Worm (Caenorhabditis elegans) whole organism, young adult: ENCODE measurements around the gene VZK822L.2.

ENCODE experiments used
- B0019.2 ChIP-seq: fragments of 200-800 bp; sonication (Bioruptor generic); conservative IDR thresholded peaks from 2 replicates; pipeline ENCODE4 v1.3.6; 2022; ENCODE audit warnings: missing genetic modification reagents, missing genetic modification characterization, missing compliant biosample characterization
- B0261.1 ChIP-seq: sonication (generic microtip); optimal IDR thresholded peaks from 2 replicates; lab custom pipeline; 2016; ENCODE audit warnings: mild to moderate bottlenecking, missing genetic modification characterization, moderate library complexity, missing compliant biosample characterization
- B0336.3 ChIP-seq: fragments of 200-800 bp; sonication (Bioruptor generic); IDR thresholded peaks from 2 replicates; pipeline ENCODE4 v1.3.6; 2022; ENCODE audit warnings: missing genetic modification characterization, missing compliant biosample characterization
- F33H1.4 ChIP-seq: fragments of 200-800 bp; sonication (Bioruptor generic); IDR thresholded peaks from 2 replicates; pipeline ENCODE4 v1.3.6; 2022; ENCODE audit warnings: missing genetic modification reagents, missing genetic modification characterization, missing compliant biosample characterization
- F49E8.2 ChIP-seq: sonication (generic microtip); optimal IDR thresholded peaks from 3 replicates; lab custom pipeline; 2017; ENCODE audit warnings: missing genetic modification characterization, mild to moderate bottlenecking, missing compliant biosample characterization, antibody characterized with exemption, moderate library complexity; ENCODE audit not compliant: insufficient read depth
- T26A5.8 ChIP-seq: sonication (generic microtip); optimal IDR thresholded peaks from 2 replicates; lab custom pipeline; 2016; ENCODE audit warnings: missing genetic modification characterization, missing compliant biosample characterization
- Y53G8AR.9 ChIP-seq: fragments of 200-800 bp; sonication (Bioruptor generic); conservative IDR thresholded peaks from 2 replicates; pipeline ENCODE4 v1.3.6; 2022; ENCODE audit warnings: missing genetic modification reagents, missing genetic modification characterization, missing compliant biosample characterization
- Y56A3A.18 ChIP-seq: fragments of 200-800 bp; sonication (Bioruptor generic); IDR thresholded peaks from 2 replicates; pipeline ENCODE4 v1.3.6; 2022; ENCODE audit warnings: missing genetic modification reagents, missing genetic modification characterization, missing compliant biosample characterization
- Y95B8A.8 ChIP-seq: fragments of 200-800 bp; sonication (Bioruptor generic); IDR thresholded peaks from 2 replicates; pipeline ENCODE4 v1.3.6; 2022; ENCODE audit warnings: missing genetic modification reagents, missing genetic modification characterization, missing compliant biosample characterization
- ama-1 ChIP-seq, 3 experiments: fragments of 150-350 bp in 1 of 3; sonication (generic microtip) in 2 of 3; optimal IDR thresholded peaks; 2 replicates each; lab custom pipeline; 2014 to 2018; ENCODE audit warnings: missing biosample characterization in 2 of 3, missing genetic modification characterization in 2 of 3, missing genetic modification reagents in 2 of 3
- atf-7 ChIP-seq: sonication (generic microtip); optimal IDR thresholded peaks from 2 replicates; lab custom pipeline; 2017; ENCODE audit warnings: mild to moderate bottlenecking, missing genetic modification characterization, missing compliant biosample characterization
- athp-1 ChIP-seq: sonication (generic microtip); optimal IDR thresholded peaks from 2 replicates; lab custom pipeline; 2017; ENCODE audit warnings: mild to moderate bottlenecking, missing genetic modification characterization, missing compliant biosample characterization
- attf-5 ChIP-seq: fragments of 200-800 bp; sonication (Bioruptor generic); optimal IDR thresholded peaks from 2 replicates; lab custom pipeline; 2018; ENCODE audit warnings: mild to moderate bottlenecking, missing genetic modification characterization, missing compliant biosample characterization
- ccch-3 ChIP-seq: fragments of 200-800 bp; sonication (Bioruptor generic); optimal IDR thresholded peaks from 2 replicates; lab custom pipeline; 2018; ENCODE audit warnings: mild to moderate bottlenecking, missing genetic modification characterization, missing compliant biosample characterization
- cebp-2 ChIP-seq: fragments of 200-800 bp; sonication (Bioruptor generic); IDR thresholded peaks from 2 replicates; pipeline ENCODE4 v1.3.6; 2022; ENCODE audit warnings: missing genetic modification characterization, missing compliant biosample characterization
- ceh-58 ChIP-seq: fragments of 200-800 bp; sonication (Bioruptor generic); IDR thresholded peaks from 2 replicates; pipeline ENCODE4 v1.3.6; 2022; ENCODE audit warnings: missing genetic modification characterization, missing compliant biosample characterization
- dox-1 ChIP-seq: fragments of 200-800 bp; sonication (Bioruptor generic); IDR thresholded peaks from 2 replicates; pipeline ENCODE4 v1.3.6; 2022; ENCODE audit warnings: missing genetic modification reagents, missing genetic modification characterization, missing compliant biosample characterization
- dpl-1 ChIP-seq: fragments of 150-350 bp; optimal IDR thresholded peaks from 2 replicates; lab custom pipeline; 2014; ENCODE audit warnings: missing biosample characterization, missing genetic modification reagents, missing genetic modification characterization
- fkh-3 ChIP-seq: sonication (generic microtip); optimal IDR thresholded peaks from 2 replicates; lab custom pipeline; 2016; ENCODE audit warnings: mild to moderate bottlenecking, missing genetic modification characterization, missing compliant biosample characterization
- hmg-20 ChIP-seq: fragments of 200-800 bp; sonication (Bioruptor generic); IDR thresholded peaks from 2 replicates; pipeline ENCODE4 v1.3.6; 2022; ENCODE audit warnings: missing genetic modification reagents, missing genetic modification characterization, missing compliant biosample characterization
- hrde-1 ChIP-seq: sonication (generic microtip); optimal IDR thresholded peaks from 2 replicates; lab custom pipeline; 2016; ENCODE audit warnings: missing genetic modification characterization, mild to moderate bottlenecking, missing compliant biosample characterization, moderate library complexity, missing genotype, missing genetic modification reagents, borderline replicate concordance
- let-607 ChIP-seq, 2 experiments: fragments of 200-800 bp in 1 of 2; sonication (Bioruptor generic) in 1 of 2; sonication (generic microtip) in 1 of 2; optimal IDR thresholded peaks; 2 replicates each; lab custom pipeline; 2016 to 2018; ENCODE audit warnings: mild to moderate bottlenecking in 2 of 2, missing compliant biosample characterization in 2 of 2, missing genetic modification characterization in 2 of 2, moderate library complexity in 2 of 2, missing genotype in 1 of 2
- lin-26 ChIP-seq: fragments of 200-800 bp; sonication (Bioruptor generic); IDR thresholded peaks from 2 replicates; pipeline ENCODE4 v1.3.6; 2022; ENCODE audit warnings: missing genetic modification reagents, missing genetic modification characterization, missing compliant biosample characterization
- lin-35 ChIP-seq, 3 experiments: fragments of 150-350 bp in 2 of 3; sonication (generic microtip) in 1 of 3; optimal IDR thresholded peaks; 2 replicates each; lab custom pipeline; 2014 to 2018; ENCODE audit warnings: missing biosample characterization in 3 of 3, missing genetic modification characterization in 3 of 3, missing genetic modification reagents in 3 of 3
- lin-40 ChIP-seq: sonication (generic microtip); optimal IDR thresholded peaks from 2 replicates; lab custom pipeline; 2016; ENCODE audit warnings: missing genetic modification characterization, mild to moderate bottlenecking, missing compliant biosample characterization, missing genotype, missing genetic modification reagents
- lsl-1 ChIP-seq: fragments of 200-800 bp; sonication (Bioruptor generic); optimal IDR thresholded peaks from 2 replicates; lab custom pipeline; 2018; ENCODE audit warnings: mild to moderate bottlenecking, missing genetic modification characterization, moderate library complexity, missing compliant biosample characterization
- lsy-27 ChIP-seq: sonication (generic microtip); optimal IDR thresholded peaks from 2 replicates; lab custom pipeline; 2017; ENCODE audit warnings: missing genetic modification characterization, mild to moderate bottlenecking, missing compliant biosample characterization, antibody characterized with exemption, missing genotype, borderline replicate concordance; ENCODE audit not compliant: insufficient read depth
- mel-28 ChIP-seq: sonication (generic microtip); optimal IDR thresholded peaks from 2 replicates; lab custom pipeline; 2016; ENCODE audit warnings: borderline replicate concordance, mild to moderate bottlenecking, missing genetic modification characterization, missing compliant biosample characterization
- mes-4 ChIP-seq: sonication (generic microtip); optimal IDR thresholded peaks from 2 replicates; lab custom pipeline; 2016; ENCODE audit warnings: missing genotype, missing genetic modification characterization, missing compliant biosample characterization
- nfya-1 ChIP-seq: sonication (generic microtip); optimal IDR thresholded peaks from 2 replicates; lab custom pipeline; 2017; ENCODE audit warnings: antibody characterized with exemption, missing compliant biosample characterization, missing genetic modification characterization, borderline replicate concordance; ENCODE audit not compliant: insufficient read depth
- nhr-80 ChIP-seq: sonication (generic microtip); optimal IDR thresholded peaks from 2 replicates; lab custom pipeline; 2016; ENCODE audit warnings: missing genetic modification characterization, missing compliant biosample characterization
- rcor-1 ChIP-seq: fragments of 200-800 bp; sonication (Bioruptor generic); IDR thresholded peaks from 2 replicates; pipeline ENCODE4 v1.3.6; 2022; ENCODE audit warnings: missing genetic modification reagents, missing genetic modification characterization, missing compliant biosample characterization
- repo-1 ChIP-seq: sonication (generic microtip); optimal IDR thresholded peaks from 2 replicates; lab custom pipeline; 2017; ENCODE audit warnings: mild to moderate bottlenecking, missing genetic modification characterization, missing compliant biosample characterization
- snpc-4 ChIP-seq, 5 experiments: fragments of 150-350 bp in 1 of 5; sonication (generic microtip) in 4 of 5; optimal IDR thresholded peaks; 2 replicates each; lab custom pipeline; 2014 to 2018; ENCODE audit warnings: missing genetic modification characterization in 5 of 5, missing biosample characterization in 3 of 5, antibody characterized with exemption in 2 of 5, mild to moderate bottlenecking in 2 of 5, missing compliant biosample characterization in 2 of 5, missing genotype in 2 of 5, moderate library complexity in 2 of 5, missing genetic modification reagents in 1 of 5
- tbp1 ChIP-seq: fragments of 200-800 bp; sonication (Bioruptor generic); optimal IDR thresholded peaks from 2 replicates; lab custom pipeline; 2018; ENCODE audit warnings: mild to moderate bottlenecking, missing genetic modification characterization, missing compliant biosample characterization
- tbx-9 ChIP-seq: sonication (generic microtip); optimal IDR thresholded peaks from 2 replicates; lab custom pipeline; 2016; ENCODE audit warnings: borderline replicate concordance, missing genetic modification characterization, inconsistent platforms, missing compliant biosample characterization
- zfh-2 ChIP-seq: fragments of 200-800 bp; sonication (Bioruptor generic); conservative IDR thresholded peaks from 2 replicates; pipeline ENCODE4 v1.3.6; 2022; ENCODE audit warnings: missing genetic modification reagents, missing genetic modification characterization, missing compliant biosample characterization
- ztf-6 ChIP-seq: fragments of 200-800 bp; sonication (Bioruptor generic); IDR thresholded peaks from 2 replicates; pipeline ENCODE4 v1.3.6; 2022; ENCODE audit warnings: missing genetic modification reagents, missing genetic modification characterization, missing compliant biosample characterization

Gene VZK822L.2

ce11 chrIV:11913295-11913940 is 1.6 kb downstream of the VZK822L.2 start (continued):
- TF ChIP-seq tbp1 (GFP tag; lab: Kevin White, UChicago) (no peak), athp-1 (tag; lab: Kevin White, UChicago) (no peak), hmg-20 (no peak), B0336.3 (peak; percentile 87), attf-5 (GFP tag; lab: Kevin White, UChicago) (no peak), T26A5.8 (tag; lab: Kevin White, UChicago) (no peak), B0261.1 (no peak), lsy-27 (tag; lab: Kevin White, UChicago) (no peak), lin-35 (GFP tag; optimal IDR thresholded peaks at IDR 0.05; lab: Kevin White, UChicago) (no peak), repo-1 (tag; lab: Kevin White, UChicago) (peak; percentile 68), snpc-4 (GFP tag; optimal IDR thresholded peaks at IDR 0.05; lab: Kevin White, UChicago) (no peak), snpc-4 (tag; optimal IDR thresholded peaks at IDR 0.05; lab: Kevin White, UChicago) (no peak), dox-1 (no peak), B0019.2 (GFP tag; lab: Robert Waterston, UW) (no peak), nfya-1 (tag; lab: Kevin White, UChicago) (no peak), nhr-80 (tag; lab: Kevin White, UChicago) (peak; percentile 34), dpl-1 (GFP tag; lab: Kevin White, UChicago) (no peak), Y56A3A.18 (GFP tag; lab: Robert Waterston, UW) (peak; percentile 80; the same call in 1 of the 2 replicates), F49E8.2 (tag; lab: Kevin White, UChicago) (no peak), cebp-2 (GFP tag; lab: Robert Waterston, UW) (no peak), ztf-6 (GFP tag; lab: Robert Waterston, UW) (no peak), tbx-9 (no peak), ccch-3 (GFP tag; lab: Kevin White, UChicago) (no peak), rcor-1 (GFP tag; lab: Robert Waterston, UW) (no peak), let-607 (tag; optimal IDR thresholded peaks at IDR 0.05; lab: Kevin White, UChicago) (peak in 1 of 2 experiments; percentile 25), lsl-1 (GFP tag; lab: Kevin White, UChicago) (no peak), fkh-3 (tag; lab: Kevin White, UChicago) (no peak), zfh-2 (GFP tag; lab: Robert Waterston, UW) (no peak), lin-40 (no peak), hrde-1 (tag; lab: Kevin White, UChicago) (no peak)
- TF ChIP-seq, all 124 proteins: peak for 24

ce11 chrIV:11914260-11914836 is 2.5 kb downstream of the VZK822L.2 start:
- TF ChIP-seq Y53G8AR.9: peak; percentile 68
- TF ChIP-seq atf-7 (tag; lab: Kevin White, UChicago): peak; percentile 85
- no peak for TF ChIP-seq ceh-58 (GFP tag; lab: Robert Waterston, UW)
- TF ChIP-seq mel-28 (tag; lab: Kevin White, UChicago): no peak
- no peak for TF ChIP-seq ama-1 (optimal IDR thresholded peaks at IDR 0.05; lab: Kevin White, UChicago)
- peak in 1 of 2 experiments; percentile 6 for TF ChIP-seq ama-1 (GFP tag; optimal IDR thresholded peaks at IDR 0.05; lab: Kevin White, UChicago)
- peak; percentile 56; the same call in 1 of the 2 replicates for TF ChIP-seq Y95B8A.8 (GFP tag; lab: Robert Waterston, UW)
- TF ChIP-seq F33H1.4: no peak
- TF ChIP-seq mes-4 (tag; lab: Kevin White, UChicago): no peak
- 0 out of 2 replicates have a peak, but pooled peaks have one; percentile 43 for TF ChIP-seq lin-26 (GFP tag; lab: Robert Waterston, UW)
